Worm (Caenorhabditis elegans) whole organism, young adult: ENCODE data around the gene M03D4.4.

Experiments
- B0035.1 ChIP-seq: sonication (generic microtip); optimal IDR thresholded peaks from 2 replicates; lab custom pipeline; 2016; ENCODE audit warnings: missing genetic modification characterization, mild to moderate bottlenecking, missing compliant biosample characterization, missing genotype, missing genetic modification reagents
- K11D2.4 ChIP-seq: fragments of 200-800 bp; sonication (Bioruptor generic); IDR thresholded peaks from 2 replicates; pipeline ENCODE4 v1.3.6; 2022; ENCODE audit warnings: missing genetic modification reagents, missing genetic modification characterization, missing compliant biosample characterization
- dpff-1 ChIP-seq: sonication (generic microtip); optimal IDR thresholded peaks from 2 replicates; lab custom pipeline; 2017; ENCODE audit warnings: mild to moderate bottlenecking, missing genetic modification characterization, missing compliant biosample characterization
- dpl-1 ChIP-seq: fragments of 150-350 bp; optimal IDR thresholded peaks from 2 replicates; lab custom pipeline; 2014; ENCODE audit warnings: missing biosample characterization, missing genetic modification reagents, missing genetic modification characterization
- nhr-27 ChIP-seq: fragments of 200-800 bp; sonication (Bioruptor generic); optimal IDR thresholded peaks from 2 replicates; lab custom pipeline; 2018; ENCODE audit warnings: mild to moderate bottlenecking, missing genetic modification characterization, moderate library complexity, missing compliant biosample characterization
- pbrm-1 ChIP-seq: fragments of 200-800 bp; sonication (Bioruptor generic); IDR thresholded peaks from 2 replicates; pipeline ENCODE4 v1.3.6; 2022; ENCODE audit warnings: missing genetic modification reagents, missing genetic modification characterization, missing compliant biosample characterization
- rpc-1 ChIP-seq, 2 experiments: fragments of 150-350 bp in 1 of 2; sonication (generic microtip) in 1 of 2; optimal IDR thresholded peaks; 2 replicates each; lab custom pipeline; 2014 to 2018; ENCODE audit warnings: missing biosample characterization in 1 of 2, missing genetic modification characterization in 1 of 2, missing genetic modification reagents in 1 of 2, missing genotype in 1 of 2
- snpc-4 ChIP-seq, 5 experiments: fragments of 150-350 bp in 1 of 5; sonication (generic microtip) in 4 of 5; optimal IDR thresholded peaks; 2 replicates each; lab custom pipeline; 2014 to 2018; ENCODE audit warnings: missing genetic modification characterization in 5 of 5, missing biosample characterization in 3 of 5, antibody characterized with exemption in 2 of 5, mild to moderate bottlenecking in 2 of 5, missing compliant biosample characterization in 2 of 5, missing genotype in 2 of 5, moderate library complexity in 2 of 5, missing genetic modification reagents in 1 of 5
- zim-3 ChIP-seq: sonication (generic microtip); optimal IDR thresholded peaks from 2 replicates; lab custom pipeline; 2017; ENCODE audit warnings: mild to moderate bottlenecking, missing genetic modification characterization, moderate library complexity, missing compliant biosample characterization

- no peak for TF ChIP-seq nhr-27 (tag; lab: Kevin White, UChicago)
- TF ChIP-seq dpl-1, result no peak
- TF ChIP-seq zim-3 (tag; lab: Kevin White, UChicago), result no peak
- no peak for TF ChIP-seq snpc-4 (GFP tag; optimal IDR thresholded peaks at IDR 0.05; lab: Kevin White, UChicago)
- TF ChIP-seq snpc-4 (tag; optimal IDR thresholded peaks at IDR 0.05; lab: Kevin White, UChicago), result no peak
- no peak for TF ChIP-seq pbrm-1 (GFP tag; lab: Robert Waterston, UW)
- no peak for TF ChIP-seq K11D2.4 (GFP tag; lab: Robert Waterston, UW)
- TF ChIP-seq dpff-1, result no peak
- no peak for TF ChIP-seq B0035.1 (tag; lab: Kevin White, UChicago)
- TF ChIP-seq rpc-1 (optimal IDR thresholded peaks at IDR 0.05; lab: Kevin White, UChicago), result no peak
- no peak for TF ChIP-seq rpc-1 (tag; optimal IDR thresholded peaks at IDR 0.05; lab: Kevin White, UChicago)
These were observed 22.3 kb upstream of the M03D4.4 start for ce11 chrIV:6149359-6149758.
